Fruit fly (Drosophila melanogaster) whole organism, embryonic: Measurements from ENCODE around the gene Sfp26Ad.
A peak's percentile ranks its signal among the peaks of the same experiment; 100 is the strongest.

ENCODE experiments used
- Abd-B ChIP-seq: fragments of 200-800 bp; sonication (Bioruptor generic); optimal IDR thresholded peaks from 2 replicates; lab custom pipeline; 2018; ENCODE audit warnings: missing biosample characterization, mild to moderate bottlenecking, missing genetic modification characterization, moderate library complexity
- Awh ChIP-seq: fragments of 200-800 bp; sonication (Bioruptor generic); IDR thresholded peaks from 2 replicates; pipeline ENCODE4, ENCODE4 v1.3.6; 2022; ENCODE audit warnings: missing biosample characterization, missing genetic modification characterization
- CG12236 ChIP-seq: fragments of 200-800 bp; sonication (Bioruptor generic); optimal IDR thresholded peaks from 2 replicates; lab custom pipeline; 2016; ENCODE audit warnings: missing biosample characterization, missing genetic modification characterization
- CG12299 ChIP-seq: fragments of 200-800 bp; sonication (Bioruptor generic); optimal IDR thresholded peaks from 2 replicates; lab custom pipeline; 2018; ENCODE audit warnings: missing biosample characterization, mild to moderate bottlenecking, missing genetic modification characterization
- CG12942 ChIP-seq: fragments of 200-800 bp; sonication (Bioruptor generic); optimal IDR thresholded peaks from 3 replicates; lab custom pipeline; 2016; ENCODE audit warnings: missing biosample characterization, missing genetic modification characterization
- CG13894 ChIP-seq: fragments of 200-800 bp; sonication (Bioruptor generic); optimal IDR thresholded peaks from 3 replicates; lab custom pipeline; 2018; ENCODE audit warnings: missing biosample characterization, mild to moderate bottlenecking, missing genetic modification characterization, moderate library complexity
- CG14860 ChIP-seq: fragments of 200-800 bp; sonication (Bioruptor generic); IDR thresholded peaks from 3 replicates; pipeline ENCODE4 v1.3.6; 2022; ENCODE audit warnings: missing biosample characterization, missing genetic modification characterization; ENCODE audit not compliant: partially characterized antibody
- CG15011 ChIP-seq: fragments of 200-800 bp; sonication (Bioruptor generic); optimal IDR thresholded peaks from 3 replicates; lab custom pipeline; 2018; ENCODE audit warnings: missing biosample characterization, mild to moderate bottlenecking, missing genetic modification characterization
- CG15073 ChIP-seq: fragments of 200-800 bp; sonication (Bioruptor generic); optimal IDR thresholded peaks from 2 replicates; lab custom pipeline; 2016; ENCODE audit warnings: missing biosample characterization, missing genetic modification characterization
- CG1529 ChIP-seq: fragments of 200-800 bp; sonication (Bioruptor generic); optimal IDR thresholded peaks from 3 replicates; lab custom pipeline; 2018; ENCODE audit warnings: missing biosample characterization, missing genetic modification characterization
- CG17361 ChIP-seq: fragments of 200-800 bp; sonication (Bioruptor generic); IDR thresholded peaks from 3 replicates; pipeline ENCODE4 v1.3.6; 2022; ENCODE audit warnings: missing biosample characterization, missing genetic modification characterization
- CG17385 ChIP-seq: fragments of 200-800 bp; sonication (Bioruptor generic); optimal IDR thresholded peaks from 3 replicates; lab custom pipeline; 2018; ENCODE audit warnings: missing biosample characterization, mild to moderate bottlenecking, missing genetic modification characterization
- CG2116 ChIP-seq: fragments of 200-800 bp; sonication (Bioruptor generic); optimal IDR thresholded peaks from 3 replicates; lab custom pipeline; 2018; ENCODE audit warnings: missing biosample characterization, mild to moderate bottlenecking, missing genetic modification characterization
- CG2202 ChIP-seq: fragments of 200-800 bp; sonication (Bioruptor generic); optimal IDR thresholded peaks from 2 replicates; lab custom pipeline; 2018; ENCODE audit warnings: missing biosample characterization, mild to moderate bottlenecking, missing genetic modification characterization
- CG2712 ChIP-seq: fragments of 200-800 bp; optimal IDR thresholded peaks from 3 replicates; lab custom pipeline; 2019; ENCODE audit warnings: missing biosample characterization, mild to moderate bottlenecking, missing genetic modification characterization, moderate library complexity
- CG30403 ChIP-seq: fragments of 200-800 bp; sonication (Bioruptor generic); optimal IDR thresholded peaks from 3 replicates; lab custom pipeline; 2016; ENCODE audit warnings: missing biosample characterization, missing genetic modification characterization
- CG30431 ChIP-seq: fragments of 200-800 bp; sonication (Bioruptor generic); optimal IDR thresholded peaks from 2 replicates; lab custom pipeline; 2017; ENCODE audit warnings: missing biosample characterization, missing genetic modification characterization
- CG32767 ChIP-seq: fragments of 200-800 bp; sonication (Bioruptor generic); IDR thresholded peaks from 2 replicates; pipeline ENCODE4 v1.3.6; 2022; ENCODE audit warnings: missing biosample characterization, missing genetic modification characterization
- CG33557 ChIP-seq: fragments of 200-800 bp; sonication (Bioruptor generic); optimal IDR thresholded peaks from 2 replicates; lab custom pipeline; 2019; ENCODE audit warnings: missing biosample characterization, mild to moderate bottlenecking, missing genetic modification characterization, moderate library complexity
- CG4282 ChIP-seq: fragments of 200-800 bp; sonication (Bioruptor generic); optimal IDR thresholded peaks from 2 replicates; lab custom pipeline; 2016; ENCODE audit warnings: missing biosample characterization, missing genetic modification characterization
- CG7786 ChIP-seq: fragments of 200-800 bp; sonication (Bioruptor generic); optimal IDR thresholded peaks from 2 replicates; lab custom pipeline; 2016; ENCODE audit warnings: missing biosample characterization, missing genetic modification characterization
- CG8290 ChIP-seq, 3 experiments: fragments of 200-800 bp; sonication (Bioruptor generic); optimal IDR thresholded peaks; 2 replicates each; lab custom pipeline; 2016 to 2019; ENCODE audit warnings: missing biosample characterization in 3 of 3, missing genetic modification characterization in 3 of 3, mild to moderate bottlenecking in 2 of 3, moderate library complexity in 1 of 3
- CG8765 ChIP-seq: fragments of 200-800 bp; sonication (Bioruptor generic); IDR thresholded peaks from 2 replicates; pipeline ENCODE4 v1.3.6; 2022; ENCODE audit warnings: missing biosample characterization, missing genetic modification characterization
- CG9215 ChIP-seq: fragments of 200-800 bp; sonication (Bioruptor generic); IDR thresholded peaks from 2 replicates; pipeline ENCODE4 v1.3.6; 2022; ENCODE audit warnings: missing biosample characterization, missing genetic modification characterization
- CG9727 ChIP-seq: fragments of 200-800 bp; sonication (Bioruptor generic); optimal IDR thresholded peaks from 3 replicates; lab custom pipeline; 2017; ENCODE audit warnings: missing biosample characterization, mild to moderate bottlenecking, missing genetic modification characterization
- D19B ChIP-seq: fragments of 200-800 bp; sonication (Bioruptor generic); optimal IDR thresholded peaks from 2 replicates; lab custom pipeline; 2017; ENCODE audit warnings: missing biosample characterization, mild to moderate bottlenecking, missing genetic modification characterization
- HHEX ChIP-seq: fragments of 200-800 bp; sonication (Bioruptor generic); optimal IDR thresholded peaks from 3 replicates; lab custom pipeline; 2017; ENCODE audit warnings: missing biosample characterization, mild to moderate bottlenecking, missing genetic modification characterization, missing genetic modification reagents
- Hr3 ChIP-seq: fragments of 200-800 bp; sonication (Bioruptor generic); optimal IDR thresholded peaks from 3 replicates; lab custom pipeline; 2016; ENCODE audit warnings: missing biosample characterization, missing genetic modification characterization
- Hr51 ChIP-seq, 2 experiments: fragments of 200-800 bp; sonication (Bioruptor generic); optimal IDR thresholded peaks; 2 replicates in 1 of 2; 3 replicates in 1 of 2; lab custom pipeline; 2016 to 2018; ENCODE audit warnings: missing biosample characterization in 2 of 2, missing genetic modification characterization in 2 of 2, mild to moderate bottlenecking in 1 of 2, moderate library complexity in 1 of 2
- Kr ChIP-seq: fragments of 200-800 bp; sonication (Bioruptor generic); optimal IDR thresholded peaks from 2 replicates; lab custom pipeline; 2017; ENCODE audit warnings: missing biosample characterization, mild to moderate bottlenecking, missing genetic modification characterization
- MBD-R2 ChIP-seq: fragments of 200-800 bp; sonication (Bioruptor generic); IDR thresholded peaks from 2 replicates; pipeline ENCODE4 v1.3.6; 2022; ENCODE audit warnings: missing biosample characterization, missing genetic modification characterization
- Nf-YC ChIP-seq: fragments of 200-800 bp; optimal IDR thresholded peaks from 3 replicates; lab custom pipeline; 2019; ENCODE audit warnings: missing biosample characterization, mild to moderate bottlenecking, missing genetic modification characterization, moderate library complexity
- Oli ChIP-seq: fragments of 200-800 bp; sonication (Bioruptor generic); optimal IDR thresholded peaks from 2 replicates; lab custom pipeline; 2018; ENCODE audit warnings: missing biosample characterization, mild to moderate bottlenecking, missing genetic modification characterization, moderate library complexity
- Sox100B ChIP-seq: fragments of 200-800 bp; sonication (Bioruptor generic); optimal IDR thresholded peaks from 3 replicates; lab custom pipeline; 2018; ENCODE audit warnings: missing biosample characterization, mild to moderate bottlenecking, missing genetic modification characterization
- Xbp1 ChIP-seq: fragments of 200-800 bp; sonication (Bioruptor generic); optimal IDR thresholded peaks from 3 replicates; lab custom pipeline; 2016; ENCODE audit warnings: missing biosample characterization, mild to moderate bottlenecking, missing genetic modification characterization
- bab2 ChIP-seq: fragments of 200-800 bp; sonication (Bioruptor generic); optimal IDR thresholded peaks from 2 replicates; lab custom pipeline; 2016; ENCODE audit warnings: missing biosample characterization, missing genetic modification characterization
- bbx ChIP-seq: fragments of 200-800 bp; sonication (Bioruptor generic); IDR thresholded peaks from 2 replicates; pipeline ENCODE4 v1.3.6; 2022; ENCODE audit warnings: missing biosample characterization, missing genetic modification characterization; ENCODE audit not compliant: partially characterized antibody
- br ChIP-seq: fragments of >200 bp; optimal IDR thresholded peaks from 2 replicates; lab custom pipeline; 2017
- chm ChIP-seq: fragments of 200-800 bp; sonication (Bioruptor generic); IDR thresholded peaks from 2 replicates; pipeline ENCODE4 v1.3.6; 2022; ENCODE audit warnings: missing biosample characterization, missing genetic modification characterization
- esg ChIP-seq: fragments of 200-800 bp; sonication (Bioruptor generic); conservative IDR thresholded peaks from 2 replicates; pipeline ENCODE4 v1.3.6; 2022; ENCODE audit warnings: missing biosample characterization, missing genetic modification characterization
- gcm2 ChIP-seq: fragments of 200-800 bp; sonication (Bioruptor generic); optimal IDR thresholded peaks from 2 replicates; lab custom pipeline; 2016; ENCODE audit warnings: missing biosample characterization, missing genetic modification characterization
- grn ChIP-seq: fragments of 200-800 bp; sonication (Bioruptor generic); optimal IDR thresholded peaks from 3 replicates; lab custom pipeline; 2017; ENCODE audit warnings: missing biosample characterization, missing genetic modification characterization
- gsb ChIP-seq: fragments of 200-800 bp; sonication (Bioruptor generic); IDR thresholded peaks from 2 replicates; pipeline ENCODE4 v1.3.6; 2022; ENCODE audit warnings: missing biosample characterization, missing genetic modification characterization
- jing ChIP-seq: fragments of 200-800 bp; sonication (Bioruptor generic); optimal IDR thresholded peaks from 2 replicates; lab custom pipeline; 2018; ENCODE audit warnings: missing biosample characterization, mild to moderate bottlenecking, missing genetic modification characterization
- knrl ChIP-seq: fragments of 200-800 bp; sonication (Bioruptor generic); IDR thresholded peaks from 3 replicates; pipeline ENCODE4 v1.3.6; 2022; ENCODE audit warnings: missing biosample characterization, missing genetic modification characterization; ENCODE audit not compliant: partially characterized antibody
- lilli ChIP-seq: fragments of 200-800 bp; sonication (Bioruptor generic); optimal IDR thresholded peaks from 3 replicates; lab custom pipeline; 2016; ENCODE audit warnings: missing biosample characterization, missing genetic modification characterization
- lola ChIP-seq, 3 experiments: fragments of >200 bp in 2 of 3; fragments of 200-800 bp in 1 of 3; sonication (Bioruptor generic) in 1 of 3; optimal IDR thresholded peaks; 2 replicates each; lab custom pipeline; 2017 to 2019; ENCODE audit warnings: missing biosample characterization in 3 of 3, missing genetic modification characterization in 3 of 3, mild to moderate bottlenecking in 1 of 3, moderate library complexity in 1 of 3
- nom ChIP-seq: fragments of 200-800 bp; sonication (Bioruptor generic); optimal IDR thresholded peaks from 2 replicates; lab custom pipeline; 2017; ENCODE audit warnings: missing biosample characterization, missing genetic modification characterization, mild to moderate bottlenecking, moderate library complexity, missing genetic modification reagents
- odd ChIP-seq: fragments of 200-800 bp; sonication (Bioruptor generic); optimal IDR thresholded peaks from 2 replicates; lab custom pipeline; 2017; ENCODE audit warnings: missing biosample characterization, mild to moderate bottlenecking, missing genetic modification characterization
- pzg ChIP-seq: fragments of 200-800 bp; sonication (Bioruptor generic); optimal IDR thresholded peaks from 3 replicates; lab custom pipeline; 2018; ENCODE audit warnings: missing biosample characterization, mild to moderate bottlenecking, missing genetic modification characterization, moderate library complexity
- row ChIP-seq: fragments of 200-800 bp; sonication (Bioruptor generic); IDR thresholded peaks from 3 replicates; pipeline ENCODE4 v1.3.6; 2022; ENCODE audit warnings: missing biosample characterization, missing genetic modification characterization

Sfp26Ad gene

DNA sequence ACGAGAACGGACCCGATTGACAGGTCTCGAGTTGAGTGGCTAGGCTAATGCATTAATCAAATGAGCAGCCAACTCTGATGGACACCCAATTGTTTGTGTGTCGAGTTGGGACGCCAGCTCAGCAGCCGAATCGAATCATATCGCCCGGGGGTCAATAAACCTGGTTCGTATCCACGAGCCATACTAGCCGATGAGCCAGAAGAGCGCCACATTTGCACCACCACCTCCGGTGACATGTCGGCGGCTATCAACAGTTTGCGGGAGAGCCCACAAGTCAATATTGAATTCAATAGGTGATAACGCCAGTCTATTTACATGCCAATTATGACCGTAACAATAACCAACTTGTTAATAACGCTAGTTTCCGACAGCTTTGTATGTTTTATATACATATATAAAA, 31.0 kb upstream of the Sfp26Ad start (continued):
- TF ChIP-seq gcm2 (GFP tag; lab: Kevin White, UChicago) (no peak), Kr (no peak), CG2712 (peak; percentile 6), grn (GFP tag; lab: Kevin White, UChicago) (no peak), esg (GFP tag; lab: Robert Waterston, UW) (no peak), D19B (GFP tag; lab: Kevin White, UChicago) (peak; percentile 4), CG8765 (GFP tag; lab: Robert Waterston, UW) (no peak), Hr3 (GFP tag; lab: Kevin White, UChicago) (no peak), CG8290 (GFP tag; optimal IDR thresholded peaks at IDR 0.05; lab: Kevin White, UChicago) (peak; percentile 15), CG8290 (tag; optimal IDR thresholded peaks at IDR 0.05; lab: Kevin White, UChicago) (peak in 1 of 2 experiments; percentile 87), CG14860 (GFP tag; lab: Robert Waterston, UW) (no peak), bbx (no peak), Sox100B (GFP tag; lab: Kevin White, UChicago) (peak; percentile 76), Awh (GFP tag; lab: Robert Waterston, UW) (peak; percentile 76; the same call in 1 of the 2 replicates), CG4282 (GFP tag; lab: Kevin White, UChicago) (no peak), CG15011 (GFP tag; lab: Kevin White, UChicago) (peak; percentile 59), lola (GFP tag; optimal IDR thresholded peaks at IDR 0.05; lab: Kevin White, UChicago) (peak in 1 of 3 experiments; percentile 19), CG7786 (GFP tag; lab: Kevin White, UChicago) (peak; percentile 0), Hr51 (GFP tag; optimal IDR thresholded peaks at IDR 0.05; lab: Kevin White, UChicago) (peak; percentile 30 to 52), CG9727 (GFP tag; lab: Kevin White, UChicago) (peak; percentile 59), br (lab: Kevin White, UChicago) (no peak), chm (GFP tag; lab: Robert Waterston, UW) (peak; percentile 62), CG2202 (tag; lab: Kevin White, UChicago) (peak; percentile 52), gsb (GFP tag; lab: Robert Waterston, UW) (no peak), Nf-YC (tag; lab: Kevin White, UChicago) (peak; percentile 13), CG17385 (GFP tag; lab: Kevin White, UChicago) (peak; percentile 67), Abd-B (GFP tag; lab: Kevin White, UChicago) (no peak), HHEX (GFP tag; lab: Kevin White, UChicago) (peak; percentile 71), CG15073 (GFP tag; lab: Kevin White, UChicago) (no peak), CG12299 (tag; lab: Kevin White, UChicago) (peak; percentile 17), lilli (GFP tag; lab: Kevin White, UChicago) (no peak), CG2116 (GFP tag; lab: Kevin White, UChicago) (peak; percentile 9), CG13894 (tag; lab: Kevin White, UChicago) (peak; percentile 27), CG33557 (GFP tag; lab: Kevin White, UChicago) (peak; percentile 61), jing (GFP tag; lab: Kevin White, UChicago) (peak; percentile 1), CG30431 (GFP tag; lab: Kevin White, UChicago) (no peak), Oli (no peak), Xbp1 (GFP tag; lab: Kevin White, UChicago) (no peak), CG12236 (GFP tag; lab: Kevin White, UChicago) (no peak), MBD-R2 (no peak), nom (no peak), CG30403 (GFP tag; lab: Kevin White, UChicago) (no peak), CG32767 (GFP tag; lab: Robert Waterston, UW) (peak; percentile 48; the same call in 1 of the 2 replicates), row (no peak), bab2 (GFP tag; lab: Kevin White, UChicago) (no peak), CG12942 (peak; percentile 28), CG9215 (GFP tag; lab: Robert Waterston, UW) (no peak), CG17361 (GFP tag; lab: Robert Waterston, UW) (no peak), odd (GFP tag; lab: Kevin White, UChicago) (peak; percentile 77), pzg (GFP tag; lab: Kevin White, UChicago) (no peak), knrl (GFP tag; lab: Robert Waterston, UW) (no peak), CG1529 (peak; percentile 46)
